Worm (Caenorhabditis elegans) whole organism, early embryonic: Measurements from ENCODE around the gene F31D5.7.

Experiments used
- ama-1 ChIP-seq: fragments of 150-350 bp; optimal IDR thresholded peaks from 2 replicates; lab custom pipeline; 2014
- ceh-36 ChIP-seq: sonication (generic microtip); optimal IDR thresholded peaks from 2 replicates; lab custom pipeline; 2016; ENCODE audit warnings: missing genetic modification characterization, inconsistent platforms, missing compliant biosample characterization
- sea-1 ChIP-seq: fragments of 200-800 bp; sonication (Bioruptor generic); conservative IDR thresholded peaks from 2 replicates; pipeline ENCODE4 v1.3.6; 2022; ENCODE audit warnings: missing genetic modification characterization, missing compliant biosample characterization

- TF ChIP-seq ama-1 (lab: Kevin White, UChicago) = no peak
- no peak for TF ChIP-seq ceh-36 (tag; lab: Kevin White, UChicago)
- TF ChIP-seq sea-1 (GFP tag; lab: Robert Waterston, UW) = no peak
Observed at ce11 chrII:4246897-4247296, 35.7 kb downstream of the F31D5.7 start, which contains the start of gene gpa-11.
